Worm (Caenorhabditis elegans) whole organism, L2 larva: ENCODE data around the gene osm-10.
A peak's percentile ranks its signal among the peaks of the same experiment; 100 is the strongest.

ENCODE experiments used
- C34F6.9 ChIP-seq: fragments of 150-350 bp; optimal IDR thresholded peaks from 2 replicates; lab custom pipeline; 2014; ENCODE audit warnings: missing biosample characterization, missing genetic modification characterization
- F13H6.1 ChIP-seq: sonication (generic microtip); optimal IDR thresholded peaks from 2 replicates; lab custom pipeline; 2016; ENCODE audit warnings: missing genetic modification characterization, missing compliant biosample characterization
- R02D3.7 ChIP-seq: fragments of 150-350 bp; optimal IDR thresholded peaks from 2 replicates; lab custom pipeline; 2014; ENCODE audit warnings: missing biosample characterization, missing genetic modification characterization
- Y55F3AM.14 ChIP-seq: fragments of 200-800 bp; sonication (Bioruptor generic); optimal IDR thresholded peaks from 2 replicates; lab custom pipeline; 2018; ENCODE audit warnings: mild to moderate bottlenecking, missing genetic modification characterization, missing compliant biosample characterization
- alr-1 ChIP-seq: fragments of 150-350 bp; optimal IDR thresholded peaks from 2 replicates; lab custom pipeline; 2014; ENCODE audit warnings: missing biosample characterization, missing genetic modification characterization
- aly-2 ChIP-seq: fragments of 150-350 bp; optimal IDR thresholded peaks from 2 replicates; lab custom pipeline; 2014; ENCODE audit warnings: missing biosample characterization, missing genetic modification characterization
- ceh-16 ChIP-seq: fragments of 150-350 bp; optimal IDR thresholded peaks from 2 replicates; lab custom pipeline; 2014; ENCODE audit warnings: missing biosample characterization, missing genetic modification characterization
- ceh-82 ChIP-seq: fragments of 150-350 bp; optimal IDR thresholded peaks from 2 replicates; lab custom pipeline; 2014; ENCODE audit warnings: missing biosample characterization, missing genetic modification characterization
- crh-2 ChIP-seq: sonication (generic microtip); optimal IDR thresholded peaks from 2 replicates; lab custom pipeline; 2017; ENCODE audit warnings: missing biosample characterization, missing genetic modification characterization
- egl-27 ChIP-seq: sonication (generic microtip); optimal IDR thresholded peaks from 3 replicates; lab custom pipeline; 2017; ENCODE audit warnings: missing biosample characterization, missing genetic modification reagents, missing genetic modification characterization
- elt-1 ChIP-seq: fragments of 150-350 bp; optimal IDR thresholded peaks from 2 replicates; lab custom pipeline; 2014; ENCODE audit warnings: missing biosample characterization, missing genetic modification characterization
- elt-3 ChIP-seq: sonication (generic microtip); optimal IDR thresholded peaks from 2 replicates; lab custom pipeline; 2017; ENCODE audit warnings: missing biosample characterization, missing genetic modification characterization
- fos-1 ChIP-seq: fragments of 150-350 bp; optimal IDR thresholded peaks from 2 replicates; lab custom pipeline; 2014; ENCODE audit warnings: missing biosample characterization, missing genetic modification characterization
- gmeb-1 ChIP-seq: fragments of 150-350 bp; optimal IDR thresholded peaks from 2 replicates; lab custom pipeline; 2014; ENCODE audit warnings: missing biosample characterization, missing genetic modification characterization
- lin-11 ChIP-seq: fragments of 150-350 bp; sonication (generic microtip); optimal IDR thresholded peaks from 2 replicates; lab custom pipeline; 2014; ENCODE audit warnings: missing biosample characterization, missing genetic modification characterization, inconsistent platforms, mixed read lengths
- lin-13 ChIP-seq: fragments of 150-350 bp; optimal IDR thresholded peaks from 2 replicates; lab custom pipeline; 2014; ENCODE audit warnings: missing biosample characterization, missing genetic modification reagents, missing genetic modification characterization
- lsy-2 ChIP-seq, 2 experiments: fragments of 150-350 bp in 1 of 2; sonication (generic microtip) in 1 of 2; optimal IDR thresholded peaks; 2 replicates each; lab custom pipeline; 2014 to 2017; ENCODE audit warnings: missing biosample characterization in 2 of 2, missing genetic modification characterization in 2 of 2
- mab-5 ChIP-seq: fragments of 150-350 bp; optimal IDR thresholded peaks from 2 replicates; lab custom pipeline; 2014; ENCODE audit warnings: missing biosample characterization, missing genetic modification characterization
- mbf-1 ChIP-seq: sonication (generic microtip); optimal IDR thresholded peaks from 2 replicates; lab custom pipeline; 2017; ENCODE audit warnings: missing biosample characterization, missing genetic modification characterization
- nhr-11 ChIP-seq: fragments of 150-350 bp; optimal IDR thresholded peaks from 2 replicates; lab custom pipeline; 2014; ENCODE audit warnings: missing biosample characterization, missing genetic modification characterization
- nhr-12 ChIP-seq: fragments of 150-350 bp; optimal IDR thresholded peaks from 2 replicates; lab custom pipeline; 2014; ENCODE audit warnings: missing biosample characterization, missing genetic modification characterization
- nhr-129 ChIP-seq: fragments of 150-350 bp; optimal IDR thresholded peaks from 2 replicates; lab custom pipeline; 2014; ENCODE audit warnings: missing biosample characterization, missing genetic modification characterization
- nhr-21 ChIP-seq: fragments of 150-350 bp; optimal IDR thresholded peaks from 2 replicates; lab custom pipeline; 2014; ENCODE audit warnings: missing biosample characterization, missing genetic modification characterization
- nhr-23 ChIP-seq: fragments of 150-350 bp; optimal IDR thresholded peaks from 2 replicates; lab custom pipeline; 2014; ENCODE audit warnings: missing biosample characterization, missing genetic modification reagents, missing genetic modification characterization
- nhr-6 ChIP-seq: fragments of 150-350 bp; optimal IDR thresholded peaks from 2 replicates; lab custom pipeline; 2014; ENCODE audit warnings: missing biosample characterization, missing genetic modification characterization
- nhr-77 ChIP-seq: fragments of 150-350 bp; optimal IDR thresholded peaks from 2 replicates; lab custom pipeline; 2014; ENCODE audit warnings: missing biosample characterization, missing genetic modification characterization
- peb-1 ChIP-seq: fragments of 150-350 bp; optimal IDR thresholded peaks from 2 replicates; lab custom pipeline; 2014; ENCODE audit warnings: missing biosample characterization, missing genetic modification characterization
- sem-4 ChIP-seq: fragments of 150-350 bp; optimal IDR thresholded peaks from 2 replicates; lab custom pipeline; 2014; ENCODE audit warnings: missing biosample characterization, missing genetic modification reagents, missing genetic modification characterization
- skn-1 ChIP-seq: sonication (generic microtip); optimal IDR thresholded peaks from 2 replicates; lab custom pipeline; 2017; ENCODE audit warnings: missing biosample characterization, missing genetic modification characterization
- sma-3 ChIP-seq: sonication (generic microtip); optimal IDR thresholded peaks from 2 replicates; lab custom pipeline; 2016; ENCODE audit warnings: missing genetic modification reagents, missing genetic modification characterization, missing compliant biosample characterization
- sma-9 ChIP-seq, 2 experiments: fragments of 150-350 bp in 1 of 2; sonication (generic microtip) in 1 of 2; optimal IDR thresholded peaks; 2 replicates each; lab custom pipeline; 2014 to 2016; ENCODE audit warnings: missing genetic modification characterization in 2 of 2, mild to moderate bottlenecking in 1 of 2, missing biosample characterization in 1 of 2, missing compliant biosample characterization in 1 of 2, missing genetic modification reagents in 1 of 2, moderate library complexity in 1 of 2
- snpc-4 ChIP-seq: fragments of 150-350 bp; optimal IDR thresholded peaks from 2 replicates; lab custom pipeline; 2014; ENCODE audit warnings: missing biosample characterization, missing genetic modification characterization
- unc-39 ChIP-seq: fragments of 150-350 bp; optimal IDR thresholded peaks from 2 replicates; lab custom pipeline; 2014; ENCODE audit warnings: missing biosample characterization, missing genetic modification characterization
- ztf-1 ChIP-seq: fragments of 200-800 bp; sonication (Bioruptor generic); conservative IDR thresholded peaks from 2 replicates; pipeline ENCODE4 v1.3.6; 2022; ENCODE audit warnings: missing genetic modification characterization, missing compliant biosample characterization
- ztf-4 ChIP-seq: fragments of 150-350 bp; optimal IDR thresholded peaks from 2 replicates; lab custom pipeline; 2014; ENCODE audit warnings: missing biosample characterization, missing genetic modification characterization

Gene osm-10

ce11 chrIII:7238727-7239126 is 4.4 kb upstream of the osm-10 start, which contains the start of gene pars-1:
pars-1 (plus strand) TSS chrIII:7239027.
- TF ChIP-seq nhr-129 = peak; percentile 22
- TF ChIP-seq egl-27 = no peak

- no peak for TF ChIP-seq aly-2 (tag; lab: Kevin White, UChicago)
- TF ChIP-seq, all 48 proteins: peak for 0
Measured at ce11 chrIII:7239416-7239815, 3.7 kb upstream of the osm-10 start.

ce11 chrIII:7241065-7241464 is 2.0 kb upstream of the osm-10 start, which contains the start of gene ztf-31:
ztf-31 (plus strand) TSS chrIII:7241365.
- TF ChIP-seq ztf-4 = no peak
- no peak for TF ChIP-seq skn-1 (tag; lab: Kevin White, UChicago)
- TF ChIP-seq nhr-11 = no peak
- no peak for TF ChIP-seq fos-1 (tag; lab: Kevin White, UChicago)

ce11 chrIII:7246389-7246788 is 3.3 kb downstream of the osm-10 start:
- TF ChIP-seq snpc-4 (tag; lab: Kevin White, UChicago) = no peak
- TF ChIP-seq ceh-82 = no peak
- no peak for TF ChIP-seq R02D3.7
- TF ChIP-seq crh-2 (tag; lab: Kevin White, UChicago) = no peak
- no peak for TF ChIP-seq alr-1
- TF ChIP-seq gmeb-1 = no peak

DNA sequence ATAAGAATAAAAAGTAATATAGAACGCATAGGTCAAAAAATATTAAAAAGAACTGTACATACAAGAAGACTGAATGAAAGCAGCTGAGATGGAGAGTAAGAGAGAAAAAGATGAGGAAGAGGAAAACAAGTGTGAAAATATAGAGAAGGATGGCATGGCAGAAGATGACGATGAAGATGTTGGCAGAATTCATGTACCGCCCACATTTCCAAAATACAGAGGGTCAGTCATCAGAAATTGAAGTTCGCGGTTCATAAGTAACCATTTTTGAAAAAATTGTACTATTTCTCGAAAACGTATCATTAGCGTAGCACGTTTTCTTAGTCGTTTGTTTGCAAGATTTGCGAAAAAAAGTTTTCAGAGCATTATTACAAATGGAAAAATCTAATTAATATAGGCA is 4.7 kb downstream of the osm-10 start, which contains the start of gene zmp-6:
TSS of gene zmp-6 (minus strand) at position 101 of the 400 bp plus-strand sequence.
- TF ChIP-seq peb-1 (no peak), C34F6.9 (tag; lab: Kevin White, UChicago) (no peak), Y55F3AM.14 (GFP tag; lab: Kevin White, UChicago) (no peak), egl-27 (no peak), nhr-23 (tag; lab: Kevin White, UChicago) (no peak), R02D3.7 (no peak), sem-4 (tag; lab: Kevin White, UChicago) (no peak), elt-3 (tag; lab: Kevin White, UChicago) (no peak), ceh-16 (tag; lab: Kevin White, UChicago) (no peak), sma-3 (GFP tag; lab: Kevin White, UChicago) (no peak), F13H6.1 (tag; lab: Kevin White, UChicago) (no peak), nhr-6 (no peak), lin-11 (tag; lab: Kevin White, UChicago) (no peak)
- TF ChIP-seq, all 48 proteins: peak for 0

ce11 chrIII:7253669-7254068 is 10.6 kb downstream of the osm-10 start:
- TF ChIP-seq lsy-2 (tag; optimal IDR thresholded peaks at IDR 0.05; lab: Kevin White, UChicago) = peak in 1 of 2 experiments; percentile 21
- no peak for TF ChIP-seq crh-2 (tag; lab: Kevin White, UChicago)
- TF ChIP-seq sma-9 (GFP tag; optimal IDR thresholded peaks at IDR 0.05; lab: Kevin White, UChicago) = peak; percentile 41
- TF ChIP-seq sma-9 (tag; optimal IDR thresholded peaks at IDR 0.05; lab: Kevin White, UChicago) = no peak
- TF ChIP-seq, all 48 proteins: peak for 2

- no peak for TF ChIP-seq mab-5 (tag; lab: Kevin White, UChicago)
- no peak for TF ChIP-seq nhr-12
- no peak for TF ChIP-seq nhr-129
- TF ChIP-seq, all 48 proteins: peak for 0
Measured at ce11 chrIII:7258931-7259330, 15.9 kb downstream of the osm-10 start, which contains the start of gene B0361.4. B0361.4 (plus strand) TSS chrIII:7258991.

ce11 chrIII:7262592-7262991 is 19.5 kb downstream of the osm-10 start:
- TF ChIP-seq nhr-6 = no peak
- TF ChIP-seq mab-5 (tag; lab: Kevin White, UChicago) = no peak

DNA sequence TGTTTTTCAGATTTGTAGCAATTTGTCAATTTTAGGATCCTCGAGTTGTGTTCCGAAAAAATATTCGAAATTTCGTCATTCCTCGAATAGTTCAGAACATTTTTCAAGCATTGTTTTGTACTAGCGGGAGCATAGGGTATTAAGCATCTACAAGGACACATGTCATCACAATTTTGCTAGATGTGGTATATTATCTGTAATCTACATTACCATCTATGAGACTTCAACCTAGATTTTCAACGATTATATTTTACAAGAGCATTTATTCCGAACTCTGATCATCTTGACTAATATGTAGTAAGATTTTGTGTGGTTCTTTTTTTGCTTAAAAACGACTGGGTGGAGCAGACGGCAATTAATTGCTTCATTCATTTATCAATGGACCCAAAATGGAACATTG is 19.9 kb downstream of the osm-10 start:
- TF ChIP-seq ztf-1 (GFP tag; lab: Robert Waterston, UW) (no peak), nhr-77 (no peak), sma-3 (GFP tag; lab: Kevin White, UChicago) (no peak), nhr-21 (no peak), ceh-16 (tag; lab: Kevin White, UChicago) (no peak), lin-13 (GFP tag; lab: Kevin White, UChicago) (no peak), skn-1 (tag; lab: Kevin White, UChicago) (no peak), aly-2 (tag; lab: Kevin White, UChicago) (no peak), R02D3.7 (no peak), egl-27 (no peak), unc-39 (tag; lab: Kevin White, UChicago) (no peak), mbf-1 (no peak), elt-1 (no peak), nhr-129 (no peak), gmeb-1 (no peak), peb-1 (no peak)
